Fruit fly (Drosophila melanogaster) whole organism, pupa: ENCODE measurements around the gene CG9917.

Source experiments
- CG10348 ChIP-seq: fragments of 200-800 bp; sonication (Bioruptor generic); IDR thresholded peaks from 2 replicates; pipeline ENCODE4 v1.3.6; 2022; ENCODE audit warnings: missing biosample characterization, missing genetic modification characterization
- CG12605 ChIP-seq: fragments of 200-800 bp; sonication (Bioruptor generic); IDR thresholded peaks from 2 replicates; pipeline ENCODE4 v1.3.6; 2022; ENCODE audit warnings: missing biosample characterization, missing genetic modification characterization
- CG13204 ChIP-seq: fragments of 200-800 bp; sonication (Bioruptor generic); optimal IDR thresholded peaks from 2 replicates; lab custom pipeline; 2018; ENCODE audit warnings: missing biosample characterization, mild to moderate bottlenecking, missing genetic modification characterization, moderate library complexity
- CG14655 ChIP-seq: fragments of 200-800 bp; sonication (Bioruptor generic); optimal IDR thresholded peaks from 3 replicates; lab custom pipeline; 2017; ENCODE audit warnings: mild to moderate bottlenecking, missing biosample characterization, missing genetic modification reagents, missing genetic modification characterization
- CG15710 ChIP-seq: fragments of 200-800 bp; sonication (Bioruptor generic); optimal IDR thresholded peaks from 2 replicates; lab custom pipeline; 2018; ENCODE audit warnings: missing biosample characterization, mild to moderate bottlenecking, missing genetic modification characterization, moderate library complexity
- CG17806 ChIP-seq: fragments of 200-800 bp; sonication (Bioruptor generic); optimal IDR thresholded peaks from 2 replicates; lab custom pipeline; 2018; ENCODE audit warnings: missing biosample characterization, mild to moderate bottlenecking, missing genetic modification characterization, moderate library complexity
- CG32121 ChIP-seq: fragments of 200-800 bp; sonication (Bioruptor generic); IDR thresholded peaks from 2 replicates; pipeline ENCODE4 v1.3.6; 2022; ENCODE audit warnings: missing biosample characterization, missing genetic modification characterization
- CG34367 ChIP-seq: fragments of 200-800 bp; sonication (Bioruptor generic); optimal IDR thresholded peaks from 2 replicates; lab custom pipeline; 2018; ENCODE audit warnings: missing biosample characterization, mild to moderate bottlenecking, missing genetic modification characterization
- CG4496 ChIP-seq: fragments of 200-800 bp; sonication (Bioruptor generic); IDR thresholded peaks from 3 replicates; pipeline ENCODE4 v1.3.6; 2022; ENCODE audit warnings: missing biosample characterization, missing genetic modification characterization
- CG8159 ChIP-seq: fragments of 200-800 bp; sonication (Bioruptor generic); optimal IDR thresholded peaks from 3 replicates; lab custom pipeline; 2018; ENCODE audit warnings: missing biosample characterization, mild to moderate bottlenecking, missing genetic modification characterization, moderate library complexity
- CG8301 ChIP-seq: fragments of 200-800 bp; sonication (Bioruptor generic); optimal IDR thresholded peaks from 2 replicates; lab custom pipeline; 2018; ENCODE audit warnings: missing biosample characterization, mild to moderate bottlenecking, missing genetic modification characterization
- CG9948 ChIP-seq: fragments of 200-800 bp; sonication (Bioruptor generic); optimal IDR thresholded peaks from 2 replicates; lab custom pipeline; 2018; ENCODE audit warnings: missing biosample characterization, mild to moderate bottlenecking, missing genetic modification characterization, moderate library complexity
- D1 ChIP-seq: fragments of 200-800 bp; sonication (Bioruptor generic); optimal IDR thresholded peaks from 2 replicates; lab custom pipeline; 2018; ENCODE audit warnings: missing biosample characterization, mild to moderate bottlenecking, missing genetic modification characterization, moderate library complexity
- EcR ChIP-seq: fragments of 200-800 bp; sonication (Bioruptor generic); optimal IDR thresholded peaks from 3 replicates; lab custom pipeline; 2019; ENCODE audit warnings: missing biosample characterization, missing genetic modification characterization, mild to moderate bottlenecking, moderate library complexity, missing genetic modification reagents
- Ets98B ChIP-seq: fragments of 200-800 bp; sonication (Bioruptor generic); IDR thresholded peaks from 2 replicates; pipeline ENCODE4 v1.3.6; 2022; ENCODE audit warnings: missing biosample characterization, missing genetic modification characterization
- Pif1A ChIP-seq: fragments of 200-800 bp; sonication (Bioruptor generic); optimal IDR thresholded peaks from 3 replicates; lab custom pipeline; 2016; ENCODE audit warnings: missing biosample characterization, missing genetic modification characterization
- Pif1B ChIP-seq: fragments of 200-800 bp; sonication (Bioruptor generic); optimal IDR thresholded peaks from 3 replicates; lab custom pipeline; 2016; ENCODE audit warnings: missing biosample characterization, missing genetic modification characterization
- Snoo ChIP-seq: fragments of 200-800 bp; sonication (Bioruptor generic); optimal IDR thresholded peaks from 3 replicates; lab custom pipeline; 2017; ENCODE audit warnings: missing biosample characterization, mild to moderate bottlenecking, missing genetic modification characterization, inconsistent platforms
- fd96Ca ChIP-seq: fragments of 200-800 bp; sonication (Bioruptor generic); IDR thresholded peaks from 3 replicates; pipeline ENCODE4 v1.3.6; 2022; ENCODE audit warnings: missing biosample characterization, missing genetic modification characterization
- gl ChIP-seq: fragments of 200-800 bp; sonication (Bioruptor generic); optimal IDR thresholded peaks from 2 replicates; lab custom pipeline; 2018; ENCODE audit warnings: missing biosample characterization, mild to moderate bottlenecking, missing genetic modification characterization
- rn ChIP-seq: fragments of 200-800 bp; sonication (Bioruptor generic); IDR thresholded peaks from 2 replicates; pipeline ENCODE4 v1.3.6; 2022; ENCODE audit warnings: missing biosample characterization, missing genetic modification characterization

CG9917 gene

DNA sequence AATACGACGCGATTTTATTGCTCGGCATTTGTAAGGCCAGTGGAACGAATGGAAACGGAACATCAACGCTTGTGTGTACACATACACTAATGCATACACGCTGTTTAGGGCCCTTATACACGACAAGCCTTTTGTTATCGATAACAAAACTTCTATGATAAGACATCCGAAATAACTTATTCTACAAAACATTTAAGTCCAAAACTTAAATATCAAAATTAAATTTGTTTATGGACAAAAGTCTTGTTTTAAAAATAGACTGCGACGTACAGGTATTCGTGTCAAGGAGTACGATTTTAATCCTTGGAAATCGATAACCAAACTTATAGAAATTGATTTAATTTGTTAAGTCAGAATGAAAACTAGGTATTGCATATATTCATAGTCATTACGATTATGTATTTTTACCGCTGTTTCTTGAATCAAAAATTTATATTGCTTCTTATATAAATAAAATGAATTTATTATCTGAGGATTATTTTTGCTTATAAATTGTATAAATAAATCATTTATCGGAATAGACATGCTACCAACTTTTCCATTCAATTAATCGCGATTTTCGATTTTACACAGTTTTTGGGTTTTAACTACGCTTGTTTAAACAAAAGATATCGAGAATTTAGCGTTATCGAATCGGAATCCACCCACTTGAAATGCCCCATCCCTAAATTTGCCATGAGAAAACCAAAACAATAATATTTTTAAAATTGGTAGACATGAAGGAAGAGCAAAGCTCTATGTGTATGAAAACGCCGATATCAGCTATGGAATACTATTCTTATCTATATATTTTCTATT lies 9.8 kb downstream of the CG9917 start, which contains the start of the genes CG9915 and SWIP:
Gene CG9915 (minus strand): TSS at position 61 of the 798 bp plus-strand sequence.
Gene SWIP (plus strand): TSS at position 632 of the 798 bp plus-strand sequence.
- TF ChIP-seq CG13204 (GFP tag; lab: Kevin White, UChicago) (no peak), CG15710 (tag; lab: Kevin White, UChicago) (peak; percentile 3), D1 (no peak), CG34367 (no peak), Pif1B (GFP tag; lab: Kevin White, UChicago) (no peak), gl (no peak), CG14655 (GFP tag; lab: Kevin White, UChicago) (no peak), CG4496 (0 out of 3 replicates have a peak, but pooled peaks have one; percentile 18)

DNA sequence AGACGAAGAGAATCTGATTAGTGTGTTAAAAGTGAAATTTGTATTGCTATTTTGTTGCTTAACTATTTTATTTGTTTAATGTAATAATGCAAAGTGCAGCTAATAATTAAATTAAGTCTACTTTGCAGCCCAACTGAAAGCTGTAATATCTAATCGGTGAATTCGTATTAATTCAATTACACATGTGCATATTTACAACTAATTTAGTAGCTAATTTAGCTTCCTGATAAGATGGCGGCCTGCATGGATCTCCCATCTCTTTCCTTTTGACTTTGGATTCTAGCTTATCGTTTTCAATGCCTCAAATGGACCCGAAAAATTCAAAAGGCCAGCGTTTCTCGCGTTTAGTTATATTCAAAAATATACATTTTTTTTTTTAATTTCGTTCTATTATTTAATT lies 13.3 kb downstream of the CG9917 start:
- TF ChIP-seq rn (no peak), Ets98B (GFP tag; lab: Robert Waterston, UW) (no peak), CG12605 (GFP tag; lab: Robert Waterston, UW) (no peak), D1 (no peak), CG8301 (tag; lab: Kevin White, UChicago) (no peak), CG4496 (no peak), CG10348 (GFP tag; lab: Robert Waterston, UW) (no peak), CG9948 (tag; lab: Kevin White, UChicago) (no peak), CG17806 (tag; lab: Kevin White, UChicago) (no peak), fd96Ca (no peak), CG13204 (GFP tag; lab: Kevin White, UChicago) (no peak)

DNA sequence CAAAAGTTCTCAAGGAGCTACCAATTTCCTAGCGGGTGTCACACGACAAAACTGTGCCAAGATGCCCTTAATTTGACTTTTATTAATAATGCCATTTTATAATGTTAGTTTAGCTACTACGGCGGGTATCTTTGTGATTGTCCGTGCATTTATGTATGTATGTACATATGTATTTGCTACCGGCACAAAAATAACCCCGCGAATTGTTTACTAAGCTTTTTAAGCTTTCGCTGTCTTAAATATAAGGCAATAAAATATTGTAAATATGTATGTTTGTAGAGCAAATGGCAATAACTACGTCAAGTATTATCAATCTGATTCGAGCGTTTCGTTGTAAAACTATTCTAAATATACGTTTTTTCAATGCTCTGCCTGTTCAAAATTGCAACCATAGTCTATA lies 14.1 kb downstream of the CG9917 start:
- no peak for TF ChIP-seq CG13204 (GFP tag; lab: Kevin White, UChicago)
- no peak for TF ChIP-seq gl
- no peak for TF ChIP-seq CG10348 (GFP tag; lab: Robert Waterston, UW)
- no peak for TF ChIP-seq Snoo
- no peak for TF ChIP-seq CG32121 (GFP tag; lab: Robert Waterston, UW)
- TF ChIP-seq CG17806 (tag; lab: Kevin White, UChicago): no peak
- TF ChIP-seq CG4496: no peak
- no peak for TF ChIP-seq D1
- no peak for TF ChIP-seq CG34367
- no peak for TF ChIP-seq CG15710 (tag; lab: Kevin White, UChicago)
- TF ChIP-seq CG8159 (tag; lab: Kevin White, UChicago): no peak
- TF ChIP-seq CG12605 (GFP tag; lab: Robert Waterston, UW): no peak
- no peak for TF ChIP-seq fd96Ca
- no peak for TF ChIP-seq Ets98B (GFP tag; lab: Robert Waterston, UW)

DNA sequence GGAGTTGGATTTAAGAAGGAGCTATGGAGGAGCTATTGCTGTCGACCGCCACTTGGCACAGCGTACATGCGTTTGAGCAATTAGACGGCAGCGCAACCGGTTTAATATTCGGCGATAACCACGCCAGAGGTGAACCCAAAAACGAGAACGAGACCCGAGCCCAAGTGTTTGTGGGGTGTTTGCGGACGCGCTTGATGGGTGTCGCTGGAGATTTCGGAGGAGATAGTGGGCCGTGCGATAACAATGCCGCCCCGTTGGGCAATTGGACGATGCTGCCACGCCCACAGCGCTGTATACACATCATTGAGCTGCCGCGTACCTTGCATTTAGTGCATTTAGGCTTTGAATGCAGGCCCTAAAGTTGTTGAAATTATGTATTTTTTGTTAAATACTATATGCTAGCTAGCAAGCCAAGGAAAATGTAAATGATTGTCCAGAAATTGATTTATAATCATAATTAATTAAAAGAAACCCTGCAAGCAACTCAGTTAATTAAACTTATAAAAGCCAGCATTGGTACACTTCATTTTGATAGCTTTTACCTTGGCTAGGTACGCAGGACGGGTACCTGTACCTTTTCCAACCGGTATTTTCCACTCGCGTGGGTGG lies 14.6 kb downstream of the CG9917 start, which contains the start of gene Had1:
Gene Had1 (minus strand): TSS at position 358 of the 609 bp plus-strand sequence.
- 0 out of 3 replicates have a peak, but pooled peaks have one; percentile 7 for TF ChIP-seq CG4496
- TF ChIP-seq D1: no peak

DNA sequence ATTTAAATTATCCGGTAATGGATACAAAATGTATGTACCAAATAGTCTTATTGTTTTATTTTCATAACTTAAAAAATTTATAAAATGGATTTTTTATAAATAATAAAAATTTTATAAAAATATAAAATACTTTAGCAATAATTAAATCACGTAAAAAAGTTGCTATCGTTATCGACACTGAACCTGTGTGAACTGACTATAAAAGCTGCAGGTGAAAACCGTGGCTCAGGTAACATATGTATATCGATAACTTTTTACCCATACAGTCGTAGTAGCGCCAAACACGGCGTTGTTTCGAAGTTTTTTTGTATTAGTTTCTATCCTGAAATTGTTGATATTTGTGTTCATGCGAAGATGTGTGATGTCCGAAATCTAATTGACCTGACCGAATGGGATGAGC lies 19.4 kb downstream of the CG9917 start, which contains the start of gene CG3679:
Gene CG3679 (plus strand): TSS at position 235 of the 400 bp plus-strand sequence.
- TF ChIP-seq CG13204 (GFP tag; lab: Kevin White, UChicago): no peak
- no peak for TF ChIP-seq Snoo
- no peak for TF ChIP-seq Ets98B (GFP tag; lab: Robert Waterston, UW)
- TF ChIP-seq gl: no peak
- no peak for TF ChIP-seq CG4496
- TF ChIP-seq rn: no peak
- TF ChIP-seq CG34367: no peak
- TF ChIP-seq CG32121 (GFP tag; lab: Robert Waterston, UW): no peak
- TF ChIP-seq CG12605 (GFP tag; lab: Robert Waterston, UW): no peak
- TF ChIP-seq Pif1A (GFP tag; lab: Kevin White, UChicago): no peak
- no peak for TF ChIP-seq EcR
- TF ChIP-seq CG14655 (GFP tag; lab: Kevin White, UChicago): no peak
- TF ChIP-seq, all 21 proteins: peak for 0

DNA sequence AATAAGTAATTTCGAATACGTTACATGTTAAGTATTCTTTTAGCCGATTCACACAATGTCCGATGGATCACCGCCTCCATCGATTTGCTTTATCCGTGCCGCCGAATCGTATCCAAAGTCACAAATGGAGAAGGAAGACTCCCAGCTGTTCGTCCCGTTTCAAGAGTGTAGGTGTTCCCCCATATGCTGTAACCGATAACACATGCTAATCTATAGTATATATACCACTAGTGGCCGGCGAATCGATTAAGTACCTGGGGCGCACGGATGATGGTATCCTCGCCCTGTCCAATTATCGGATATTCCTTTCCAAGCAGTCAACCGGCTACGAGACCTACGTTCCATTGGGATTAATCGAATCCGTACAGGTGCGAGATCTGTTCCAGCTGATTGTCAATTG lies 25.4 kb downstream of the CG9917 start, which contains the start of gene ERp44:
Gene ERp44 (minus strand): TSS at position 101 of the 400 bp plus-strand sequence.
- TF ChIP-seq Pif1A (GFP tag; lab: Kevin White, UChicago): no peak
